Fruit fly (Drosophila melanogaster): Measurements from ENCODE around the gene CG5708.
A peak's percentile ranks its signal among the peaks of the same experiment; 100 is the strongest.

- TF ChIP-seq cic (GFP tag; optimal IDR thresholded peaks at IDR 0.05) (peak; percentile 38), CG7045 (GFP tag; optimal IDR thresholded peaks at IDR 0.05) (no peak), Hr96 (GFP tag; optimal IDR thresholded peaks at IDR 0.05) (no peak), Clk (GFP tag; optimal IDR thresholded peaks at IDR 0.05) (no peak), Crg-1 (GFP tag; optimal IDR thresholded peaks at IDR 0.05) (no peak), CG11617 (GFP tag; optimal IDR thresholded peaks at IDR 0.05) (no peak)
Observed at dm6 chr2L:10250441-10250847, 23.8 kb upstream of the CG5708 start, which contains the start of the genes bsk and CG31717.

All from whole organism, adult.